Worm (Caenorhabditis elegans): ENCODE data around the gene srh-73.
A peak's percentile ranks its signal among the peaks of the same experiment; 100 is the strongest.
"Not testable (repeated sequence)": the region's sequence is repeated elsewhere in the genome, so short reads cannot be mapped to it uniquely, and the experiment has no call there.

srh-73 gene

DNA sequence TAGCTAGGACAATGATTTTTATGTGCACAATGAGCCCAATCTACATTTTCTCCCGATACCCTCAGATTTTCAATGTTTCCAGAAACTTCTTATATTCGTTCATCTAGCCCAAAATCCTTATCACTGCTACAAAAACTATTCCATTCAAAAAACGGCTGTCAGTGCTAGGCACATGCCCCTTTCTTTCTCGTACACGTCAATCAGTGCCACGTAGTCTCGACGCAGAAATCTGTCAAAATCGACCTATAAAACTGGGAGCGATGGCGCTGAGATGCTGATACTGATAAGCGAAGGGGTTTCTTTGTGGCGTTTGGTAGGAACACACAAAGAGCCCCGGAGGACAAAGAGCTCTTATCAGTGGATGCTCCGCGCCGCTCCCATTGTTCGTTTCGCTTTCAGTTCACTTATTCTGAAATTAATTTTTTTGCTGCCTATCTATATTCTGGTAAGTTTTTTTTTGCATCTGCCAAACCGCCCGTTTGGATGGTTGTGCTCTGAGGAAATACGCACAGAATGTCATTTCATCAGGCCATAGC lies 6.9 kb downstream of the srh-73 start, which contains the start of gene srh-70:
srh-70 (minus strand) TSS at position 51 of the 536 bp plus-strand sequence.
- TF ChIP-seq ceh-36 (tag; optimal IDR thresholded peaks at IDR 0.05), result no peak
- TF ChIP-seq aly-1 (tag; optimal IDR thresholded peaks at IDR 0.05), result no peak
- TF ChIP-seq F13C5.2 (tag; optimal IDR thresholded peaks at IDR 0.05), result no peak
- no peak for TF ChIP-seq scrt-1 (GFP tag; IDR thresholded peaks at IDR 0.05)
- no peak for TF ChIP-seq hmg-4 (GFP tag; optimal IDR thresholded peaks at IDR 0.05)
- TF ChIP-seq tbx-11 (GFP tag; IDR thresholded peaks at IDR 0.05), result no peak
- TF ChIP-seq hmbx-1 (tag; optimal IDR thresholded peaks at IDR 0.05), result no peak
- TF ChIP-seq B0310.2 (tag; optimal IDR thresholded peaks at IDR 0.05), result no peak
- no peak for TF ChIP-seq sea-1 (GFP tag; conservative IDR thresholded peaks at IDR 0.05)
- TF ChIP-seq ama-1 (optimal IDR thresholded peaks at IDR 0.05), result no peak
- TF ChIP-seq ets-7 (tag; optimal IDR thresholded peaks at IDR 0.05), result no peak
- TF ChIP-seq flt-1 (GFP tag; IDR thresholded peaks at IDR 0.05), result no peak
- TF ChIP-seq pes-1 (GFP tag; IDR thresholded peaks at IDR 0.05), result no peak
- TF ChIP-seq tbx-37 (GFP tag; conservative IDR thresholded peaks at IDR 0.05), result no peak
- no peak for TF ChIP-seq ceh-13 (GFP tag; optimal IDR thresholded peaks at IDR 0.05)
- no peak for TF ChIP-seq hnd-1 (tag; optimal IDR thresholded peaks at IDR 0.05)
- TF ChIP-seq tra-4 (tag; optimal IDR thresholded peaks at IDR 0.05), result no peak

DNA sequence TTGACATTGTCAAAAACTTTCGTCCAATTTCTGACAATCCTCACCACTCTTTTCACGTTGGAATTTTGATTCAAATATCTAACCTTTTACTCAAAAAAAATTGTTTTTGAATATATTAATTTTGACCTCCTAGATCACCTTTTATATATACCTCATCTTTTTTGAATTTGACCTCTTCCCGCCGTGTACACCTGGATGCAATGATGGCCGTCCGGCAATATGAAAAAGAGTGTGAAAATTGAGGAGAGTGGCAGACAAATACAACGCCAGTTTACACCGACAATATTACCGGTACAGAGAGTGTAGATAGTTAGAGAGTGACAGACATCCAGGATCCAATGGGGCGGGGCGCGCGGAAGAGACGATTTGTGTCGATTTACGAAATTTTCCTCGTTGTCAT lies 7.7 kb downstream of the srh-73 start, which contains the start of gene ceh-99:
ceh-99 (plus strand) TSS at position 366 of the 400 bp plus-strand sequence.
- TF ChIP-seq hmg-4 (GFP tag; optimal IDR thresholded peaks at IDR 0.05) (no peak), pes-1 (GFP tag; IDR thresholded peaks at IDR 0.05) (no peak), tbx-37 (GFP tag; conservative IDR thresholded peaks at IDR 0.05) (no peak), aly-1 (tag; optimal IDR thresholded peaks at IDR 0.05) (no peak), tra-4 (tag; optimal IDR thresholded peaks at IDR 0.05) (no peak), tbx-11 (GFP tag; IDR thresholded peaks at IDR 0.05) (no peak), ceh-36 (tag; optimal IDR thresholded peaks at IDR 0.05) (no peak), ama-1 (optimal IDR thresholded peaks at IDR 0.05) (no peak), ceh-13 (GFP tag; optimal IDR thresholded peaks at IDR 0.05) (no peak), scrt-1 (GFP tag; IDR thresholded peaks at IDR 0.05) (no peak), B0310.2 (tag; optimal IDR thresholded peaks at IDR 0.05) (no peak), ets-7 (tag; optimal IDR thresholded peaks at IDR 0.05) (no peak), F13C5.2 (tag; optimal IDR thresholded peaks at IDR 0.05) (no peak)

DNA sequence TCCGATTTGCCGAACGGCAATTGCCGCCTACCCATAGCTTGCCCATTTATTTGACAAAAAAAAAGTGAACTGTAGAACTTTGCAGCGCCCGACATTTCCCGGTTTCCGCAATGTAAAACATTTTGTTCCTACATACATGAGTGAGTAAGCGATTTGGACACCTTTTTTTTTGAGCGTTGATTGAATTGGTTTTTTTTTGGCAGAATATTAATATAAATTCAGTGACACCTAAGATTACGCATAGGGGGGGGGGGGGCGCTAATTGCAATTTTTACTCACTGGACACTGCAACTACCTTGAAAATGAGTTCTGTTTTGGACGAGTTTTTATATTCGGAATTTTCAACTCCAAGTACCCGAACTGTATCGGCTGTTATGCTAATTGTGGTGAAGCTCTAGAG lies 13.6 kb downstream of the srh-73 start, which contains the start of gene srx-118:
srx-118 (plus strand) TSS at position 301 of the 400 bp plus-strand sequence.
- TF ChIP-seq tbx-37 (GFP tag; conservative IDR thresholded peaks at IDR 0.05) (no peak), B0310.2 (tag; optimal IDR thresholded peaks at IDR 0.05) (no peak), ama-1 (optimal IDR thresholded peaks at IDR 0.05) (no peak), ceh-36 (tag; optimal IDR thresholded peaks at IDR 0.05) (no peak), flt-1 (GFP tag; IDR thresholded peaks at IDR 0.05) (no peak), F13C5.2 (tag; optimal IDR thresholded peaks at IDR 0.05) (no peak), aly-1 (tag; optimal IDR thresholded peaks at IDR 0.05) (no peak), tbx-11 (GFP tag; IDR thresholded peaks at IDR 0.05) (no peak)

DNA sequence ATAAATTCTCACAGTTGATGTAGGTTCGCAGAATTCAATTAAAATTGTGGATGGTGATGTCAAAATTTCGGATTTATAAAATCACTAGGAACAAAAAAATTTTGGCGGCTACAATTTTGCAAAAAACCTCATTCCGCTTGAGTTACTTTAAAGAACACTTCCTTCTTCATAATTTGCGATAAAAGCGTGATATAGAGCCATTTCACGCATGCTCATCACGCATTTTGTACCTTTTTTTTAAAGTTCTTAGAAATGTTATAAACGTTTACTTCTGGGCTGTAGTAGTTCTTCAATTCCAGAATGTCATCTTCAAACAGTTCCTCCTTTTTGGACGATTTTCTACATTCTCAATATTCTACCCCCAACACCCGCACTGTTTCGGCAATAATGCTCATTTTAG lies 16.0 kb downstream of the srh-73 start, which contains the start of gene srx-119:
srx-119 (plus strand) TSS at position 301 of the 400 bp plus-strand sequence.
- TF ChIP-seq ceh-13 (GFP tag; optimal IDR thresholded peaks at IDR 0.05), result no peak
- no peak for TF ChIP-seq tbx-37 (GFP tag; conservative IDR thresholded peaks at IDR 0.05)
- TF ChIP-seq hmbx-1 (tag; optimal IDR thresholded peaks at IDR 0.05), result no peak
- TF ChIP-seq tbx-11 (GFP tag; IDR thresholded peaks at IDR 0.05), result no peak
- no peak for TF ChIP-seq F13C5.2 (tag; optimal IDR thresholded peaks at IDR 0.05)
- no peak for TF ChIP-seq scrt-1 (GFP tag; IDR thresholded peaks at IDR 0.05)
- TF ChIP-seq hmg-4 (GFP tag; optimal IDR thresholded peaks at IDR 0.05), result no peak
- no peak for TF ChIP-seq ama-1 (optimal IDR thresholded peaks at IDR 0.05)
- TF ChIP-seq B0310.2 (tag; optimal IDR thresholded peaks at IDR 0.05), result no peak
- no peak for TF ChIP-seq pes-1 (GFP tag; IDR thresholded peaks at IDR 0.05)
- no peak for TF ChIP-seq sea-1 (GFP tag; conservative IDR thresholded peaks at IDR 0.05)
- no peak for TF ChIP-seq aly-1 (tag; optimal IDR thresholded peaks at IDR 0.05)
- TF ChIP-seq hnd-1 (tag; optimal IDR thresholded peaks at IDR 0.05), result no peak
- no peak for TF ChIP-seq tra-4 (tag; optimal IDR thresholded peaks at IDR 0.05)
- TF ChIP-seq ets-7 (tag; optimal IDR thresholded peaks at IDR 0.05), result no peak
- TF ChIP-seq flt-1 (GFP tag; IDR thresholded peaks at IDR 0.05), result no peak

DNA sequence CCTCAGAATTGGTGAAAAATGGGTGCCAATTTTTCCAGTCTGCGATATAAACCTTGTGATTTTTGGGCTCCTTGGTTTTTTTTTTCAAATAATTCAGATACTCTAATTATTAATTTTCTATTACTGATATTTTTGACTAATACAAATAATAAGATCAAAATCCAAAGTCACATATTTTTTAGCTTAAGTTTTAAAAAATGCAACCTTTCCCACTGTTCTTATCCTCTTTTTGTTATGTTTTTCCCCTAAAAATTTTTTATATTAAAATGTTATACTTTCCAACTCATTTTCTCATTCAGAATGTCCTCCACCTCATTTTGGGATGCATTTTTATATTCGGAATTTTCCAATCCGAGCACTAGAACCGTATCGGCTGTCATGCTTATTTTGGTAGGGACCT lies 19.0 kb downstream of the srh-73 start, which contains the start of gene srx-120:
srx-120 (plus strand) TSS at position 301 of the 400 bp plus-strand sequence.
- no peak for TF ChIP-seq tbx-11 (GFP tag; IDR thresholded peaks at IDR 0.05)
- no peak for TF ChIP-seq F13C5.2 (tag; optimal IDR thresholded peaks at IDR 0.05)
- no peak for TF ChIP-seq ceh-36 (tag; optimal IDR thresholded peaks at IDR 0.05)
- TF ChIP-seq B0310.2 (tag; optimal IDR thresholded peaks at IDR 0.05), result no peak
- no peak for TF ChIP-seq tra-4 (tag; optimal IDR thresholded peaks at IDR 0.05)
- no peak for TF ChIP-seq hnd-1 (tag; optimal IDR thresholded peaks at IDR 0.05)
- no peak for TF ChIP-seq tbx-37 (GFP tag; conservative IDR thresholded peaks at IDR 0.05)
- no peak for TF ChIP-seq flt-1 (GFP tag; IDR thresholded peaks at IDR 0.05)
- no peak for TF ChIP-seq aly-1 (tag; optimal IDR thresholded peaks at IDR 0.05)

DNA sequence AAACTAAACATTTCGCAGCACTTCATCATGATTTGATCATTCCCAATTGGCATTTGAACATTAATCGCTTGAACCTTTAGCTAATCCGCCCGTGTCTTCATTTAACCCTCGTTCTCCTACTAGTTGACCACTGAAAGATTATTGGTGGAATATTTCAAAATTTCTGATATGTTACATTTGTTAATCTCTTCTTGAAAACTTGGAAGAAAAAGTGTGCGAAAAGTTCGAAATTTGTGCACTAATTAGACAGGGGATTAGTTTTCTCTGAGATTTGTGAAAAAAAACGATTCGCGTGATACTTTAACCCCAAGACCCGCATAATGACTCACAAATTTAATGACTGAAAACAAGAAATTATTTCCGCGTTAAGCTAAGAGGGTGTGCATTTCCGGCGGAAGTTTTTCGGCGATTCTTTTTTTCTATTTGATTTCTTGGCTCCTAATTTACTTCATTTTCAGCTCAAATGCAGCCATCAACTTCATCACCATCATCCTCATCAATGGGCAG lies 23.4 kb downstream of the srh-73 start, which contains the start of gene nimk-1:
nimk-1 (plus strand) TSS at position 457 of the 507 bp plus-strand sequence.
- no peak for TF ChIP-seq scrt-1 (GFP tag; IDR thresholded peaks at IDR 0.05)
- peak; percentile 59 for TF ChIP-seq ceh-36 (tag; optimal IDR thresholded peaks at IDR 0.05)
- no peak for TF ChIP-seq tbx-37 (GFP tag; conservative IDR thresholded peaks at IDR 0.05)

DNA sequence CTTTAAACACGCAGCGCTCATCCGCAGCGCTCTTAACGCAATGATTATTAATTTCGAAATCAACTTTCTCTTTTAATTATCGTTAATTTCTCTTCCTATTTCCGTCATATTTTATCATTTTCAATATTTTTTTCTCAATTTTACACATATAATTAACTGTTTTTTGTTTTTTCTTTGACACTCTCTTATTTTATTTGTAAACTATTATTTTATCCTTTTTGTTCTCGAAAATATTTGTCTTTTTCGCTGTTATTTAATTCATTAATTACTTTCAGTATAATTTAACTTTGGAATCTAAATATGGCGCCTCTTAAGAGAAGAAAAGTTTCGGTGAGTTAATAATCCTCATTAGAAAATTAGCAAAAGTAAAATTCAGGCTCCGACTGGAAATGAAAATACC lies 24.2 kb downstream of the srh-73 start, which contains the start of gene F49C5.3:
F49C5.3 (plus strand) TSS at position 301 of the 400 bp plus-strand sequence.
- TF ChIP-seq hnd-1, ets-7, aly-1 (tag; optimal IDR thresholded peaks at IDR 0.05): not testable (repeated sequence)

Measured in whole organism, early embryonic.